Worm (Caenorhabditis elegans) whole organism, mixed stage, embryonic: Measurements from ENCODE around the gene ugt-64.

Source experiments
- M03D4.4 ChIP-seq: sonication (generic microtip); optimal IDR thresholded peaks from 2 replicates; lab custom pipeline; 2017; ENCODE audit warnings: mild to moderate bottlenecking, missing genetic modification characterization, missing compliant biosample characterization
- bed-3 ChIP-seq: fragments of 200-800 bp; sonication (Bioruptor generic); optimal IDR thresholded peaks from 3 replicates; lab custom pipeline; 2018; ENCODE audit warnings: mild to moderate bottlenecking, missing genetic modification characterization, moderate library complexity, missing compliant biosample characterization
- blmp-1 ChIP-seq: fragments of 150-350 bp; optimal IDR thresholded peaks from 2 replicates; lab custom pipeline; 2014; ENCODE audit warnings: missing biosample characterization, missing genetic modification characterization
- ceh-39 ChIP-seq: fragments of 150-350 bp; optimal IDR thresholded peaks from 2 replicates; lab custom pipeline; 2014; ENCODE audit warnings: missing biosample characterization, missing genetic modification characterization
- ceh-43 ChIP-seq: fragments of 200-800 bp; sonication (Bioruptor generic); optimal IDR thresholded peaks from 2 replicates; lab custom pipeline; 2018; ENCODE audit warnings: mild to moderate bottlenecking, missing genetic modification characterization, moderate library complexity, missing compliant biosample characterization
- ceh-83 ChIP-seq: fragments of 200-800 bp; sonication (Bioruptor generic); optimal IDR thresholded peaks from 2 replicates; lab custom pipeline; 2018; ENCODE audit warnings: mild to moderate bottlenecking, missing genetic modification characterization, missing compliant biosample characterization
- ces-1 ChIP-seq: fragments of 150-350 bp; optimal IDR thresholded peaks from 2 replicates; lab custom pipeline; 2014; ENCODE audit warnings: missing biosample characterization, missing genetic modification reagents, missing genetic modification characterization
- cnd-1 ChIP-seq: fragments of 200-800 bp; sonication (Bioruptor generic); optimal IDR thresholded peaks from 2 replicates; lab custom pipeline; 2018; ENCODE audit warnings: mild to moderate bottlenecking, missing genetic modification characterization, missing compliant biosample characterization
- drap-1 ChIP-seq: fragments of 200-800 bp; sonication (Bioruptor generic); optimal IDR thresholded peaks from 3 replicates; lab custom pipeline; 2018; ENCODE audit warnings: mild to moderate bottlenecking, missing genetic modification characterization, missing compliant biosample characterization
- elt-1 ChIP-seq: sonication (generic microtip); optimal IDR thresholded peaks from 2 replicates; lab custom pipeline; 2017; ENCODE audit warnings: missing genetic modification characterization, mild to moderate bottlenecking, missing compliant biosample characterization, antibody characterized with exemption, moderate library complexity, borderline replicate concordance; ENCODE audit not compliant: insufficient read depth
- elt-3 ChIP-seq: fragments of 150-350 bp; optimal IDR thresholded peaks from 2 replicates; lab custom pipeline; 2014; ENCODE audit warnings: missing biosample characterization, missing genetic modification characterization
- flh-1 ChIP-seq: fragments of 200-800 bp; sonication (Bioruptor generic); optimal IDR thresholded peaks from 2 replicates; lab custom pipeline; 2018; ENCODE audit warnings: mild to moderate bottlenecking, missing genetic modification characterization, moderate library complexity, missing compliant biosample characterization
- ham-2 ChIP-seq: fragments of 200-800 bp; sonication (Bioruptor generic); optimal IDR thresholded peaks from 2 replicates; lab custom pipeline; 2018; ENCODE audit warnings: mild to moderate bottlenecking, missing genetic modification characterization, missing compliant biosample characterization
- hlh-1 ChIP-seq: fragments of 150-350 bp; optimal IDR thresholded peaks from 2 replicates; lab custom pipeline; 2014; ENCODE audit warnings: missing biosample characterization, missing genetic modification reagents, missing genetic modification characterization
- lin-32 ChIP-seq: fragments of 200-800 bp; sonication (Bioruptor generic); optimal IDR thresholded peaks from 2 replicates; lab custom pipeline; 2018; ENCODE audit warnings: mild to moderate bottlenecking, missing genetic modification characterization, missing compliant biosample characterization
- lsy-2 ChIP-seq: fragments of 150-350 bp; optimal IDR thresholded peaks from 2 replicates; lab custom pipeline; 2014; ENCODE audit warnings: missing biosample characterization, missing genetic modification characterization
- mab-5 ChIP-seq: fragments of 150-350 bp; optimal IDR thresholded peaks from 2 replicates; lab custom pipeline; 2014; ENCODE audit warnings: missing biosample characterization, missing genetic modification characterization
- mls-2 ChIP-seq: sonication (generic microtip); optimal IDR thresholded peaks from 2 replicates; lab custom pipeline; 2016; ENCODE audit warnings: mild to moderate bottlenecking, missing genetic modification characterization, moderate library complexity, missing compliant biosample characterization
- nhr-12 ChIP-seq: fragments of 150-350 bp; optimal IDR thresholded peaks from 2 replicates; lab custom pipeline; 2014; ENCODE audit warnings: missing biosample characterization, missing genetic modification characterization
- nhr-2 ChIP-seq: fragments of 150-350 bp; optimal IDR thresholded peaks from 2 replicates; lab custom pipeline; 2014; ENCODE audit warnings: missing biosample characterization, missing genetic modification characterization
- nhr-237 ChIP-seq: fragments of 150-350 bp; optimal IDR thresholded peaks from 2 replicates; lab custom pipeline; 2014; ENCODE audit warnings: missing biosample characterization, missing genetic modification characterization
- nhr-28 ChIP-seq: fragments of 150-350 bp; optimal IDR thresholded peaks from 2 replicates; lab custom pipeline; 2014; ENCODE audit warnings: missing biosample characterization, missing genetic modification characterization
- nhr-76 ChIP-seq: sonication (generic microtip); optimal IDR thresholded peaks from 2 replicates; lab custom pipeline; 2017; ENCODE audit warnings: missing biosample characterization, missing genetic modification characterization
- pha-4 ChIP-seq: fragments of 150-350 bp; optimal IDR thresholded peaks from 2 replicates; lab custom pipeline; 2018; ENCODE audit warnings: missing biosample characterization, missing genetic modification reagents, missing genetic modification characterization
- snpc-4 ChIP-seq: fragments of 150-350 bp; optimal IDR thresholded peaks from 2 replicates; lab custom pipeline; 2014; ENCODE audit warnings: missing biosample characterization, missing genetic modification characterization
- sptf-1 ChIP-seq: sonication (generic microtip); optimal IDR thresholded peaks from 2 replicates; lab custom pipeline; 2017; ENCODE audit warnings: mild to moderate bottlenecking, missing genetic modification characterization, moderate library complexity, missing compliant biosample characterization
- unc-39 ChIP-seq: fragments of 150-350 bp; optimal IDR thresholded peaks from 2 replicates; lab custom pipeline; 2014; ENCODE audit warnings: missing biosample characterization, missing genetic modification characterization
- unc-62 ChIP-seq: fragments of 150-350 bp; optimal IDR thresholded peaks from 2 replicates; lab custom pipeline; 2014; ENCODE audit warnings: missing biosample characterization, missing genetic modification reagents, missing genetic modification characterization
- zip-8 ChIP-seq: fragments of 150-350 bp; optimal IDR thresholded peaks from 2 replicates; lab custom pipeline; 2014; ENCODE audit warnings: missing biosample characterization, missing genetic modification characterization
- ztf-11 ChIP-seq: fragments of 150-350 bp; optimal IDR thresholded peaks from 2 replicates; lab custom pipeline; 2014; ENCODE audit warnings: missing biosample characterization, missing genetic modification characterization

The ugt-64 gene

DNA sequence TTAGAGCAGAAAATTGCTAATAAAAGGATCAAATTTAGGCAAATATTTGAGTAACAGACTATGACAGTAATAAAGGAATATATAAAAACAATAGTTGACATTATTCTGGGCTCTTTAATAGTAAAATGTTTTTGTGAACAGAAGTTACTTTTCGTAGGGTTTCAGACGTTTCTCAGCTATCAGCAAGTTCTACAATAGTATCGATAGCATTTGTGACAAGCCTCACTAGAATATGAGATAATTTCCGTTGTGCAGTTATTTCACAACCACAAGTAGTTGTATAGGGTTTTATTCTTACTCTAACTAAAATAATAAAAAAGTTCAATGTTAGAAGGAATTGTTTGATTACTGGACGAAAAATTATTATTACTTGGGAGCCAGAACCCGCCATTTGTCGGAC is 40.4 kb upstream of the ugt-64 start, which contains the start of gene srbc-68:
srbc-68 (minus strand) TSS at position 101 of the 400 bp plus-strand sequence.
- TF ChIP-seq zip-8 (tag; lab: Kevin White, UChicago) (no peak), ham-2 (GFP tag; lab: Kevin White, UChicago) (no peak), nhr-12 (tag; lab: Kevin White, UChicago) (no peak), nhr-2 (tag; lab: Kevin White, UChicago) (no peak), ces-1 (GFP tag; lab: Kevin White, UChicago) (no peak), sptf-1 (no peak), mls-2 (tag; lab: Kevin White, UChicago) (no peak), unc-62 (GFP tag; lab: Kevin White, UChicago) (no peak), mab-5 (tag; lab: Kevin White, UChicago) (no peak), ztf-11 (tag; lab: Kevin White, UChicago) (no peak), lin-32 (GFP tag; lab: Kevin White, UChicago) (no peak), pha-4 (tag; lab: Kevin White, UChicago) (no peak), lsy-2 (tag; lab: Kevin White, UChicago) (no peak), snpc-4 (no peak), ceh-43 (GFP tag; lab: Kevin White, UChicago) (no peak), nhr-28 (tag; lab: Kevin White, UChicago) (no peak), cnd-1 (tag; lab: Kevin White, UChicago) (no peak)

DNA sequence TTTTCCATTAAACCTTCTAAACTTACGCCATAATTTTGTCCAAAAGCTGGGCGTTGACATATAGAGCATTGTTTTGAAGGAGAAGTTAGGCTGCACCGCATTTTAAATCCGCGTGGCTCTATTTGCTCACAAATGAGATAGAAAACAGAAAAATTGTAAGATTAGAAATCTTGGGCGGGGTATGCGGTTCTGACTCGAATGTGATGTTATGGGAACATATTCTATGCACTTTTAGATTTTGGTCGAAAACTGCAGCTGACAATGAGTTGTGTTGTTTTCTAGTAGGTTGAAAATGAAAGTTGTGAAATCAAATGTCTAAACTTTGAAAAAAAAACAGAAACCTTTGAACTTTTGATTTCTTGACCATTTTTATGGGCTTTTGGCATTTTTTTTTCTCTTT is 37.2 kb upstream of the ugt-64 start, which contains the start of gene nhr-222:
nhr-222 (minus strand) TSS at position 101 of the 400 bp plus-strand sequence.
- no peak for TF ChIP-seq blmp-1 (tag; lab: Kevin White, UChicago)

DNA sequence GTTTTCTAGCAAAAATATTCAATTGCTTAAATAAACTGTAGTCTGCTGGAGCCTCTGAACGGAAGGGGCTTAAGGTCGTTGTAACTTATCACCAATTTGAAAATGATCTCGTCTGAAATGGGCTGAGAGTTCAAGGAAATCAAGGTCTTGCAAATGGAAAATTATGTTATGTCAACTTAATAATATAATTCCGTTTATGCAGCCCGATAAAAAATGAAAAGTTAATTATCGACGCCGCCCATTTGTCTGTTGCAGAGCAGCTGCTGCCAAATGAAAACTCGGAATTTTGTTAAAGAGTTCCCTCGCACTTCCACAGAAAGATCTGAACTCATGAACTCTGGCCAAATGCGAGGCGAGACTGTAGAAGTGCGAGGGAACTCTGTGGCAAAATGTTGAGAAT is 35.0 kb upstream of the ugt-64 start, which contains the start of gene srbc-67:
srbc-67 (minus strand) TSS at position 101 of the 400 bp plus-strand sequence.
- TF ChIP-seq ceh-39 = no peak
- TF ChIP-seq snpc-4 = no peak
- TF ChIP-seq ceh-83 (GFP tag; lab: Kevin White, UChicago) = no peak
- TF ChIP-seq lsy-2 (tag; lab: Kevin White, UChicago) = no peak
- no peak for TF ChIP-seq unc-39 (tag; lab: Kevin White, UChicago)
- TF ChIP-seq lin-32 (GFP tag; lab: Kevin White, UChicago) = no peak
- TF ChIP-seq elt-3 (tag; lab: Kevin White, UChicago) = no peak

DNA sequence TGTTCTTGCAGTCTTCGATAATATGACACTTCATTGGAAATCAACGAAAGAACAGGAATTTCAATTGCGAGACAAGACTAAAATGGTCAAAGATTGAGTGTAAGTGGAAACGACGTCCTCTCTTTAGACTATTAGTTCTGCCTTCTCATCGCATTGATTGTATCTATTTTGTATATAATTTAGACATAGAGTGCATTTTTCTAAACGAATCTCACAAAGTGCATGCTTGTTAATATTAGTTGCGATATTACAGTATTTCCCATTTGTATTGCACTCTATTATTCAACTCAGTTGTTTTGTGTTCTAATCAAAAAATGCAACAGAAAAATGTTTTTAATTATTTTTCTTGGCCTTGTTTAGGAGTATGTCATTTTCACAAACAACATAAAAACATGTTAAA is 32.2 kb upstream of the ugt-64 start, which contains the start of gene nhr-93:
nhr-93 (minus strand) TSS at position 101 of the 400 bp plus-strand sequence.
- TF ChIP-seq snpc-4 = no peak
- no peak for TF ChIP-seq nhr-237 (tag; lab: Kevin White, UChicago)
- no peak for TF ChIP-seq unc-39 (tag; lab: Kevin White, UChicago)
- TF ChIP-seq flh-1 (GFP tag; lab: Kevin White, UChicago) = no peak
- TF ChIP-seq, all 35 proteins: peak for 0

DNA sequence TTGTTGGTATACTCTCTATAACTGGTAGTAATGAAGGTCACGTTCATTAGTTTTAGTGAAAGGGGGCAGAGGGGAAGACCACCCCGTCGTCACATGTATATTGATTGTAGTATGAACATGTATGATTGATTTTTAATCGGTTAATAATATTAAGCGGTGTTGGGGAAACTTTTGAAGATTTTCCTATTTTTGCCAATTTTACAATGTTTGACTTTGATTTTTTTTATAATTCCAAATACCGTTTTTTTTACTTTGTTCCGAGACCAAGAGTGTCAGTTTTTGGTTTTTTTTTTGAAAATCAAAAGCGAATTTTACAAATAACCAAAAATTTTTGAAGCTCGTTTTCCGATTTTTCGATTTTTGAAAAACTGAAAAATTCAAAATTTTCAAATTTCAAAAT is 29.1 kb upstream of the ugt-64 start, which contains the start of gene nhr-221:
nhr-221 (minus strand) TSS at position 101 of the 400 bp plus-strand sequence.
- TF ChIP-seq drap-1 (GFP tag; lab: Kevin White, UChicago) (no peak), M03D4.4 (tag; lab: Kevin White, UChicago) (no peak)
- TF ChIP-seq, all 35 proteins: peak for 0

DNA sequence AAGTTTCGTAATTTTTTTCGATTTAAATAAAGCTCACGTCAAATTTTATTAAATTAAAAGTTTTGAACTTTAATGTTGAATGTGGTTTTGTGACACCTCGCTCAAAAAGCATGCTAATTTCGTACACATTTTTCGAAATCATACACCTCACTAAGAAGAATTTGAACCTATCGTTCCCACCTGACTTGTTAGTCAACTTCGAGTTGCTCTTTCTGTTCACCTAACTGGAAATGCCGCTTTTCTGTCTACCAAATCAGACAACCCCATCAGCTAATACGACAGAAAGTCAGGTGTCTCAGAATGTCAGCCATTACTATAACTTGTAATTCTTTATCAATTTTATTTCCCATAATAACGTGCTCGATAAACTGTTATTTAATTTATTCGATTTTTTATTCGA is 24.3 kb upstream of the ugt-64 start, which contains the start of gene srbc-66:
srbc-66 (plus strand) TSS at position 301 of the 400 bp plus-strand sequence.
- TF ChIP-seq zip-8 (tag; lab: Kevin White, UChicago) = no peak
- no peak for TF ChIP-seq bed-3 (GFP tag; lab: Kevin White, UChicago)
- TF ChIP-seq ceh-83 (GFP tag; lab: Kevin White, UChicago) = no peak
- TF ChIP-seq ceh-43 (GFP tag; lab: Kevin White, UChicago) = no peak
- TF ChIP-seq nhr-76 (tag; lab: Kevin White, UChicago) = no peak
- TF ChIP-seq pha-4 (tag; lab: Kevin White, UChicago) = no peak
- TF ChIP-seq elt-1 (tag; lab: Kevin White, UChicago) = no peak
- TF ChIP-seq nhr-237 (tag; lab: Kevin White, UChicago) = no peak
- TF ChIP-seq hlh-1 (tag; lab: Kevin White, UChicago) = no peak
- TF ChIP-seq mls-2 (tag; lab: Kevin White, UChicago) = no peak
